Fruit fly (Drosophila melanogaster): Measurements from ENCODE around the gene DIP-iota.

Gene DIP-iota

DNA sequence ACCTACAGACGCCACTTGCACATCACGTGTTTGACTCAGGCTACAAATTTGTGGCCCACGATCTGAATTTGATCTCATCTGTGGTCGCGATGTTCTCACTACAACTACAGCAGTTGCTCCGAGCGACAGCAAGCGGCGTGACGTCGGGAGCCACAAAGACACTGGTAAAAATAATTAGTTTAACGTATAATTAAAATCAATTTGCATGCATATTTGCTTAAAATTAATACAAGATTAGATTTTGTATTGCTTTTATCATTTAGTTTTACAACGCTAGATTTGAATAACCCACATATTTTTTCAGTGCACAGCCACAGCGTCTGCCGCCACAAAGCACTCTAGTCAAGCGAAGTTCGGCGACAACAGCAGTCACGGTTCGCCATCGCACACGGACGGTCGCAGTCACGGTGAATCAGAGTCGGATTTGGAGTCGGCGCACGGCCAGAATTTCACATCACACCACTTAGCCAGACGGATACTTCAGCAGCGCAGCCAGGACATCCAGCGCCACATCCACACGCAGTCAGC, 9.0 kb downstream of the DIP-iota start (continued):
- TF ChIP-seq Hmr (GFP tag; optimal IDR thresholded peaks at IDR 0.05) (peak; percentile 100), dimm (GFP tag; IDR thresholded peaks at IDR 0.05) (peak; percentile 100), hb (GFP tag; IDR thresholded peaks at IDR 0.05; ENCODE audit: partially characterized antibody) (no peak), Optix (GFP tag; IDR thresholded peaks at IDR 0.05) (peak; percentile 100), lov (optimal IDR thresholded peaks at IDR 0.05) (no peak), lov (GFP tag; IDR thresholded peaks at IDR 0.05) (peak; percentile 100), scrt (GFP tag; optimal IDR thresholded peaks at IDR 0.05) (peak; percentile 100), CG34224 (GFP tag; IDR thresholded peaks at IDR 0.05; ENCODE audit: partially characterized antibody) (peak; percentile 33; the same call in 2 of the 3 replicates), CG4282 (GFP tag; optimal IDR thresholded peaks at IDR 0.05) (peak; percentile 100), Camta (GFP tag; optimal IDR thresholded peaks at IDR 0.05) (peak; percentile 100), ranshi (GFP tag; IDR thresholded peaks at IDR 0.05) (peak; percentile 100), CG12071 (GFP tag; optimal IDR thresholded peaks at IDR 0.05) (peak; percentile 100), hkb (optimal IDR thresholded peaks at IDR 0.05) (no peak), hkb (GFP tag; IDR thresholded peaks at IDR 0.05) (peak; percentile 100), E2f1 (GFP tag; IDR thresholded peaks at IDR 0.05) (peak; percentile 100), insv (GFP tag; optimal IDR thresholded peaks at IDR 0.05) (peak; percentile 92 to 96), slou (GFP tag; optimal IDR thresholded peaks at IDR 0.05) (peak; percentile 100), CG10654 (GFP tag; optimal IDR thresholded peaks at IDR 0.05) (peak; percentile 100), ERR (GFP tag; optimal IDR thresholded peaks at IDR 0.05) (peak; percentile 100), ssp (GFP tag; IDR thresholded peaks at IDR 0.05) (peak; percentile 98), ind (GFP tag; optimal IDR thresholded peaks at IDR 0.05) (peak; percentile 100), CG4854 (GFP tag; optimal IDR thresholded peaks at IDR 0.05) (peak; percentile 100), nmo (GFP tag; optimal IDR thresholded peaks at IDR 0.05) (peak; percentile 100), Asciz (GFP tag; optimal IDR thresholded peaks at IDR 0.05) (peak; percentile 100), Elba2 (GFP tag; optimal IDR thresholded peaks at IDR 0.05) (peak; percentile 95), fd102C (GFP tag; optimal IDR thresholded peaks at IDR 0.05) (peak; percentile 96), Hmx (GFP tag; optimal IDR thresholded peaks at IDR 0.05) (peak; percentile 99), pho (GFP tag; optimal IDR thresholded peaks at IDR 0.05) (peak; percentile 100), Drgx (GFP tag; IDR thresholded peaks at IDR 0.05) (peak; percentile 100), gt (GFP tag; IDR thresholded peaks at IDR 0.05) (peak; percentile 100), CG6654 (GFP tag; optimal IDR thresholded peaks at IDR 0.05) (peak; percentile 97), CG3726 (GFP tag; IDR thresholded peaks at IDR 0.05) (peak; percentile 100), CG14965 (GFP tag; optimal IDR thresholded peaks at IDR 0.05; ENCODE audit: borderline replicate concordance) (peak; percentile 95), CHES-1-like (GFP tag; optimal IDR thresholded peaks at IDR 0.05) (peak; percentile 100), D19A (tag; optimal IDR thresholded peaks at IDR 0.05) (peak; percentile 99), ttk (GFP tag; IDR thresholded peaks at IDR 0.05) (peak; percentile 100), repo (GFP tag; optimal IDR thresholded peaks at IDR 0.05) (peak; percentile 100), CG16779 (GFP tag; IDR thresholded peaks at IDR 0.05) (peak; percentile 100), peb (GFP tag; IDR thresholded peaks at IDR 0.05) (peak; percentile 100), exex (tag; optimal IDR thresholded peaks at IDR 0.05) (peak; percentile 100), ac (GFP tag; optimal IDR thresholded peaks at IDR 0.05) (peak; percentile 100), rib (GFP tag; IDR thresholded peaks at IDR 0.05) (peak; percentile 100), bab2 (GFP tag; optimal IDR thresholded peaks at IDR 0.05) (peak; percentile 100), CG14014 (GFP tag; IDR thresholded peaks at IDR 0.05) (peak; percentile 100), z (GFP tag; IDR thresholded peaks at IDR 0.05) (peak; percentile 92), Ptx1 (GFP tag; IDR thresholded peaks at IDR 0.05) (peak; percentile 100), tgo (GFP tag; IDR thresholded peaks at IDR 0.05) (peak; percentile 100), NFAT (GFP tag; IDR thresholded peaks at IDR 0.05) (peak; percentile 100), CG10959 (GFP tag; IDR thresholded peaks at IDR 0.05) (peak; percentile 100), cad (GFP tag; optimal IDR thresholded peaks at IDR 0.05) (peak; percentile 5), h (optimal IDR thresholded peaks at IDR 0.05) (no peak), CG16863 (GFP tag; optimal IDR thresholded peaks at IDR 0.05) (peak; percentile 100), CG10147 (GFP tag; optimal IDR thresholded peaks at IDR 0.05) (peak; percentile 100)
